Worm (Caenorhabditis elegans) whole organism, L4 larva: ENCODE results near the gene gpdh-2.

ENCODE experiments used
- D1046.2 ChIP-seq: fragments of 200-800 bp; sonication (Bioruptor generic); IDR thresholded peaks from 2 replicates; pipeline ENCODE4 v1.3.6; 2022; ENCODE audit warnings: missing genetic modification characterization, missing compliant biosample characterization
- F44E2.7 ChIP-seq: fragments of 200-800 bp; sonication (Bioruptor generic); IDR thresholded peaks from 2 replicates; pipeline ENCODE4 v2.1.2; 2022; ENCODE audit warnings: missing genetic modification characterization, missing compliant biosample characterization
- T26A8.4 ChIP-seq: fragments of 200-800 bp; sonication (Bioruptor generic); IDR thresholded peaks from 2 replicates; pipeline ENCODE4 v1.3.6; 2022; ENCODE audit warnings: missing genetic modification characterization, missing compliant biosample characterization
- Y75B8A.6 ChIP-seq: fragments of 200-800 bp; sonication (Bioruptor generic); IDR thresholded peaks from 2 replicates; pipeline ENCODE4 v1.3.6; 2022; ENCODE audit warnings: missing genetic modification reagents, missing genetic modification characterization, missing compliant biosample characterization
- aha-1 ChIP-seq: fragments of 150-350 bp; peaks from one replicate; lab custom pipeline; 2014; ENCODE audit warnings: missing biosample characterization, missing genetic modification characterization
- ceh-32 ChIP-seq: sonication (generic microtip); optimal IDR thresholded peaks from 2 replicates; lab custom pipeline; 2016; ENCODE audit warnings: mild to moderate bottlenecking, missing genetic modification characterization, missing compliant biosample characterization; ENCODE audit not compliant: poor library complexity
- ces-1 ChIP-seq: fragments of 150-350 bp; sonication (generic microtip); optimal IDR thresholded peaks from 4 replicates; lab custom pipeline; 2014; ENCODE audit warnings: missing biosample characterization, missing genetic modification reagents, missing genetic modification characterization
- cey-2 ChIP-seq: sonication (generic microtip); optimal IDR thresholded peaks from 3 replicates; lab custom pipeline; 2017; ENCODE audit warnings: missing genetic modification characterization, mild to moderate bottlenecking, missing compliant biosample characterization, antibody characterized with exemption, borderline replicate concordance; ENCODE audit not compliant: insufficient read depth
- ctbp-1 ChIP-seq: fragments of 200-800 bp; sonication (Bioruptor generic); IDR thresholded peaks from 2 replicates; pipeline ENCODE4 v1.3.6; 2022; ENCODE audit warnings: missing genetic modification reagents, missing genetic modification characterization, missing compliant biosample characterization
- daf-8 ChIP-seq: fragments of 200-800 bp; sonication (Bioruptor generic); IDR thresholded peaks from 2 replicates; pipeline ENCODE4 v1.3.6; 2022; ENCODE audit warnings: missing genetic modification characterization, missing compliant biosample characterization
- dpl-1 ChIP-seq: fragments of 150-350 bp; optimal IDR thresholded peaks from 2 replicates; lab custom pipeline; 2014; ENCODE audit warnings: missing biosample characterization, missing genetic modification reagents, missing genetic modification characterization
- dve-1 ChIP-seq: sonication (generic microtip); optimal IDR thresholded peaks from 2 replicates; lab custom pipeline; 2017; ENCODE audit warnings: antibody characterized with exemption, mild to moderate bottlenecking, missing genetic modification characterization, missing compliant biosample characterization; ENCODE audit not compliant: insufficient read depth
- egl-27 ChIP-seq: sonication (generic microtip); optimal IDR thresholded peaks from 3 replicates; lab custom pipeline; 2017; ENCODE audit warnings: missing biosample characterization, missing genetic modification reagents, missing genetic modification characterization
- egl-43 ChIP-seq: fragments of 200-800 bp; sonication (Bioruptor generic); IDR thresholded peaks from 2 replicates; pipeline ENCODE4 v1.3.6; 2022; ENCODE audit warnings: missing genetic modification reagents, missing genetic modification characterization, missing compliant biosample characterization
- fkh-10 ChIP-seq: fragments of 150-350 bp; optimal IDR thresholded peaks from 2 replicates; lab custom pipeline; 2014; ENCODE audit warnings: missing biosample characterization, missing genetic modification reagents, missing genetic modification characterization
- hif-1 ChIP-seq, 2 experiments: sonication (generic microtip); optimal IDR thresholded peaks; 2 replicates each; lab custom pipeline; 2016 to 2017; ENCODE audit warnings: missing compliant biosample characterization in 2 of 2, missing genetic modification characterization in 2 of 2, missing genetic modification reagents in 2 of 2, missing genotype in 2 of 2, mild to moderate bottlenecking in 1 of 2
- hlh-11 ChIP-seq: fragments of 200-800 bp; sonication (Bioruptor generic); optimal IDR thresholded peaks from 2 replicates; lab custom pipeline; 2018; ENCODE audit warnings: mild to moderate bottlenecking, missing genetic modification characterization, missing compliant biosample characterization
- hlh-30 ChIP-seq: sonication (generic microtip); optimal IDR thresholded peaks from 2 replicates; lab custom pipeline; 2017; ENCODE audit warnings: antibody characterized with exemption, mild to moderate bottlenecking, missing genetic modification characterization, missing compliant biosample characterization; ENCODE audit not compliant: insufficient read depth
- jun-1 ChIP-seq: fragments of 150-350 bp; optimal IDR thresholded peaks from 2 replicates; lab custom pipeline; 2014; ENCODE audit warnings: missing biosample characterization, missing genetic modification reagents, missing genetic modification characterization
- lim-7 ChIP-seq: fragments of 200-800 bp; sonication (Bioruptor generic); IDR thresholded peaks from 2 replicates; pipeline ENCODE4 v1.3.6; 2022; ENCODE audit warnings: missing genetic modification characterization, missing compliant biosample characterization
- lin-13 ChIP-seq: fragments of 150-350 bp; optimal IDR thresholded peaks from 2 replicates; lab custom pipeline; 2014; ENCODE audit warnings: missing biosample characterization, missing genetic modification reagents, missing genetic modification characterization
- lin-15B ChIP-seq: fragments of 150-350 bp; sonication (generic microtip); optimal IDR thresholded peaks from 3 replicates; lab custom pipeline; 2014; ENCODE audit warnings: missing biosample characterization, missing genetic modification characterization
- lin-29 ChIP-seq: fragments of 200-800 bp; sonication (Bioruptor generic); IDR thresholded peaks from 2 replicates; pipeline ENCODE4 v1.3.6; 2022; ENCODE audit warnings: missing genetic modification reagents, missing genetic modification characterization, missing compliant biosample characterization
- lin-38 ChIP-seq: fragments of 200-800 bp; sonication (Bioruptor generic); IDR thresholded peaks from 2 replicates; pipeline ENCODE4 v1.3.6; 2022; ENCODE audit warnings: missing genetic modification reagents, missing genetic modification characterization, missing compliant biosample characterization
- lir-3 ChIP-seq: sonication (generic microtip); optimal IDR thresholded peaks from 2 replicates; lab custom pipeline; 2016; ENCODE audit warnings: mild to moderate bottlenecking, missing genetic modification characterization, missing compliant biosample characterization
- madf-9 ChIP-seq: fragments of 200-800 bp; sonication (Bioruptor generic); conservative IDR thresholded peaks from 2 replicates; pipeline ENCODE4 v1.3.6; 2022; ENCODE audit warnings: missing genetic modification reagents, missing genetic modification characterization, missing compliant biosample characterization
- mdt-29 ChIP-seq: fragments of 200-800 bp; sonication (Bioruptor generic); IDR thresholded peaks from 2 replicates; pipeline ENCODE4 v1.3.6; 2022; ENCODE audit warnings: missing genetic modification reagents, missing genetic modification characterization, missing compliant biosample characterization
- mes-2 ChIP-seq: sonication (generic microtip); optimal IDR thresholded peaks from 2 replicates; lab custom pipeline; 2016; ENCODE audit warnings: missing genotype, mild to moderate bottlenecking, missing genetic modification characterization, missing compliant biosample characterization; ENCODE audit not compliant: poor library complexity, severe bottlenecking
- nhr-102 ChIP-seq: sonication (generic microtip); optimal IDR thresholded peaks from 2 replicates; lab custom pipeline; 2016; ENCODE audit warnings: mild to moderate bottlenecking, missing genetic modification characterization, moderate library complexity, missing compliant biosample characterization
- nhr-11 ChIP-seq: fragments of 150-350 bp; optimal IDR thresholded peaks from 2 replicates; lab custom pipeline; 2014; ENCODE audit warnings: missing biosample characterization, missing genetic modification characterization
- nhr-111 ChIP-seq: fragments of 200-800 bp; sonication (Bioruptor generic); optimal IDR thresholded peaks from 2 replicates; lab custom pipeline; 2018; ENCODE audit warnings: mild to moderate bottlenecking, missing genetic modification characterization, missing compliant biosample characterization
- nhr-237 ChIP-seq: sonication (generic microtip); optimal IDR thresholded peaks from 2 replicates; lab custom pipeline; 2017; ENCODE audit warnings: missing biosample characterization, missing genetic modification characterization
- nhr-25 ChIP-seq: sonication (generic microtip); optimal IDR thresholded peaks from 2 replicates; lab custom pipeline; 2017; ENCODE audit warnings: missing genetic modification characterization, mild to moderate bottlenecking, missing compliant biosample characterization, antibody characterized with exemption, moderate library complexity, borderline replicate concordance; ENCODE audit not compliant: insufficient read depth
- nhr-28 ChIP-seq: fragments of 150-350 bp; optimal IDR thresholded peaks from 2 replicates; lab custom pipeline; 2014; ENCODE audit warnings: missing biosample characterization, missing genetic modification characterization
- nhr-41 ChIP-seq: fragments of 200-800 bp; sonication (Bioruptor generic); IDR thresholded peaks from 2 replicates; pipeline ENCODE4 v1.3.6; 2022; ENCODE audit warnings: missing genetic modification reagents, missing genetic modification characterization, missing compliant biosample characterization
- nhr-42 ChIP-seq: fragments of 200-800 bp; sonication (Bioruptor generic); IDR thresholded peaks from 2 replicates; pipeline ENCODE4 v1.3.6; 2022; ENCODE audit warnings: missing genetic modification characterization, missing compliant biosample characterization
- nhr-48 ChIP-seq: sonication (generic microtip); optimal IDR thresholded peaks from 2 replicates; lab custom pipeline; 2016; ENCODE audit warnings: mild to moderate bottlenecking, missing genetic modification characterization, missing compliant biosample characterization
- nhr-6 ChIP-seq: fragments of 150-350 bp; optimal IDR thresholded peaks from 2 replicates; lab custom pipeline; 2014; ENCODE audit warnings: missing biosample characterization, missing genetic modification characterization
- nhr-77 ChIP-seq: fragments of 150-350 bp; optimal IDR thresholded peaks from 2 replicates; lab custom pipeline; 2014; ENCODE audit warnings: missing biosample characterization, missing genetic modification characterization
- pqm-1 ChIP-seq: sonication (generic microtip); optimal IDR thresholded peaks from 2 replicates; lab custom pipeline; 2017; ENCODE audit warnings: missing biosample characterization, missing genetic modification characterization
- rbr-2 ChIP-seq: sonication (generic microtip); optimal IDR thresholded peaks from 2 replicates; lab custom pipeline; 2016; ENCODE audit warnings: missing genotype, missing genetic modification characterization, missing compliant biosample characterization
- set-16 ChIP-seq: fragments of 200-800 bp; sonication (Bioruptor generic); IDR thresholded peaks from 2 replicates; pipeline ENCODE4 v1.3.6; 2022; ENCODE audit warnings: missing genetic modification reagents, missing genetic modification characterization, missing compliant biosample characterization
- snpc-1.2 ChIP-seq: fragments of 200-800 bp; sonication (Bioruptor generic); IDR thresholded peaks from 2 replicates; pipeline ENCODE4 v1.3.6; 2022; ENCODE audit warnings: missing genetic modification reagents, missing genetic modification characterization, missing compliant biosample characterization
- snpc-4 ChIP-seq: fragments of 150-350 bp; optimal IDR thresholded peaks from 2 replicates; lab custom pipeline; 2014; ENCODE audit warnings: missing biosample characterization, missing genetic modification characterization
- vab-7 ChIP-seq: fragments of 200-800 bp; sonication (Bioruptor generic); IDR thresholded peaks from 2 replicates; pipeline ENCODE4 v1.3.6; 2022; ENCODE audit warnings: missing genetic modification reagents, missing genetic modification characterization, missing compliant biosample characterization
- zfp-3 ChIP-seq: fragments of 200-800 bp; sonication (Bioruptor generic); conservative IDR thresholded peaks from 2 replicates; pipeline ENCODE4 v1.3.6; 2022; ENCODE audit warnings: missing genetic modification reagents, missing genetic modification characterization, missing compliant biosample characterization
- zip-11 ChIP-seq: fragments of 200-800 bp; sonication (Bioruptor generic); IDR thresholded peaks from 2 replicates; pipeline ENCODE4 v1.3.6; 2022; ENCODE audit warnings: missing genetic modification characterization, missing compliant biosample characterization
- zip-2 ChIP-seq: fragments of 150-350 bp; optimal IDR thresholded peaks from 2 replicates; lab custom pipeline; 2014; ENCODE audit warnings: missing biosample characterization, missing genetic modification characterization
- ztf-11 ChIP-seq: fragments of 150-350 bp; optimal IDR thresholded peaks from 2 replicates; lab custom pipeline; 2014; ENCODE audit warnings: missing biosample characterization, missing genetic modification characterization

gpdh-2 gene

DNA sequence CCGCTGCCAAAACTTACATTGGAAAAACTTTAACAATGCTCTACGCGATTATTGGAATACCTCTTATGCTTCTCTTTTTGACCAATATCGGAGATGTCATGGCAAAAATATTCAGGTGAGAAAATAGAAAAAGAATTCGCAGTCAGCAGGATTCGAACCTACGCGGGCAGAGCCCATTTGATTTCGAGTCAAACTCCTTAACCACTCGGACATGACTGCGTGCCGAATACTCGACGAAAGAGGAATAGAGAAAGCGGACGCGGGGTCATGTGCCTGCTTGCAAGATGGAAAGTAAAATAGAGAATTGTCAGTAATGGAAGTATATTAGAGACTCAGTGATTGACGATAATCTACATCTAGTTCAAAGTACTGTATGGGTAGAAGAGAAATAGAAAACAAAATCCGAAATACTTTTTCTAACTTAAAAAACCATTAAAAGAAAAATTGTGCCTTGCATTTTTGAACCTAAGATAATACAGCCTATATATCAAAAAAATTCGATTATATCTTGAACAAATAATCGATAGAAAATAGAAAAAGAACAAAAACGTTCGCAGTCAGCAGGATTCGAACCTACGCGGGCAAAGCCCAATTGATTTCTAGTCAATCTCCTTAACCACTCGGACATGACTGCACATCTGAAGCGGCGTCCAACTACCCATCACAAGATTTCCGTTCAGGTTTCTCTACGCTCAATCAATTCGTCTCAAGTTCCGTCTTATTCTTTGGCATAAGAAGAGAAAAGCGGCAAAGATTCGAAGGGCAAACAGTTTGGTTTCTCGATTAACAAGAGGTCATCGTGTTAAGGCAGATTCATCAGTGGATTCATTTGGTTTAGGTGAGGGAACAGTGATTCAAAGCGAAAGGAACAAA is 2.7 kb upstream of the gpdh-2 start (continued):
- TF ChIP-seq daf-8 (GFP tag; lab: Robert Waterston, UW) (no peak), nhr-77 (tag; lab: Kevin White, UChicago) (peak; percentile 4), ztf-11 (no peak), lin-38 (GFP tag; lab: Robert Waterston, UW) (peak; percentile 82), snpc-1.2 (GFP tag; lab: Robert Waterston, UW) (peak; percentile 60; the same call in 1 of the 2 replicates), zip-2 (peak; percentile 5), ctbp-1 (peak; percentile 76), lir-3 (tag; lab: Kevin White, UChicago) (no peak), nhr-6 (tag; lab: Kevin White, UChicago) (no peak), snpc-4 (no peak), pqm-1 (tag; lab: Kevin White, UChicago) (no peak), mes-2 (peak; percentile 87), ces-1 (GFP tag; lab: Kevin White, UChicago) (no peak), nhr-11 (tag; lab: Kevin White, UChicago) (peak; percentile 5), dpl-1 (GFP tag; lab: Kevin White, UChicago) (peak; percentile 37), lin-15B (tag; lab: Kevin White, UChicago) (no peak), fkh-10 (GFP tag; lab: Kevin White, UChicago) (peak; percentile 8), zip-11 (GFP tag; lab: Robert Waterston, UW) (0 out of 2 replicates have a peak, but pooled peaks have one; percentile 5), lim-7 (peak; percentile 96), ceh-32 (no peak), nhr-25 (no peak), egl-27 (tag; lab: Kevin White, UChicago) (no peak), F44E2.7 (GFP tag; lab: Robert Waterston, UW) (peak; percentile 89; the same call in 1 of the 2 replicates), rbr-2 (peak; percentile 73), nhr-102 (tag; lab: Kevin White, UChicago) (peak; percentile 17), hlh-30 (tag; lab: Kevin White, UChicago) (peak; percentile 71), lin-13 (GFP tag; lab: Kevin White, UChicago) (peak; percentile 60), nhr-41 (GFP tag; lab: Robert Waterston, UW) (peak; percentile 84), nhr-48 (tag; lab: Kevin White, UChicago) (peak; percentile 34), nhr-237 (tag; lab: Kevin White, UChicago) (no peak), hlh-11 (tag; lab: Kevin White, UChicago) (peak; percentile 30), set-16 (GFP tag; lab: Robert Waterston, UW) (no peak), nhr-28 (no peak), jun-1 (tag; lab: Kevin White, UChicago) (no peak), aha-1 (tag; lab: Kevin White, UChicago) (peak; percentile 75), madf-9 (GFP tag; lab: Robert Waterston, UW) (peak; percentile 89), nhr-111 (GFP tag; lab: Kevin White, UChicago) (peak; percentile 48), mdt-29 (GFP tag; lab: Robert Waterston, UW) (peak; percentile 76), Y75B8A.6 (GFP tag; lab: Robert Waterston, UW) (no peak), egl-43 (GFP tag; lab: Robert Waterston, UW) (peak; percentile 94), dve-1 (peak; percentile 17), D1046.2 (GFP tag; lab: Robert Waterston, UW) (no peak), cey-2 (tag; lab: Kevin White, UChicago) (no peak), nhr-42 (GFP tag; lab: Robert Waterston, UW) (peak; percentile 67; the same call in 1 of the 2 replicates), lin-29 (GFP tag; lab: Robert Waterston, UW) (no peak), T26A8.4 (GFP tag; lab: Robert Waterston, UW) (peak; percentile 83), vab-7 (GFP tag; lab: Robert Waterston, UW) (peak; percentile 88), hif-1 (tag; optimal IDR thresholded peaks at IDR 0.05; lab: Kevin White, UChicago) (peak in 1 of 2 experiments; percentile 57), zfp-3 (GFP tag; lab: Robert Waterston, UW) (peak; percentile 71)
